Fruit fly (Drosophila melanogaster) whole organism, prepupa: ENCODE measurements around the gene Bsg.
A peak's percentile ranks its signal among the peaks of the same experiment; 100 is the strongest.

Experiments used
- Blimp-1 ChIP-seq: fragments of 200-800 bp; sonication (Bioruptor generic); optimal IDR thresholded peaks from 3 replicates; lab custom pipeline; 2017; ENCODE audit warnings: missing biosample characterization, missing genetic modification characterization, mild to moderate bottlenecking, moderate library complexity, missing genetic modification reagents
- CG11902 ChIP-seq: fragments of 200-800 bp; sonication (Bioruptor generic); optimal IDR thresholded peaks from 3 replicates; lab custom pipeline; 2016; ENCODE audit warnings: missing biosample characterization, missing genetic modification characterization
- CG3032 ChIP-seq: fragments of 200-800 bp; optimal IDR thresholded peaks from 2 replicates; lab custom pipeline; 2019; ENCODE audit warnings: missing biosample characterization, mild to moderate bottlenecking, missing genetic modification characterization, moderate library complexity
- CG32006 ChIP-seq: fragments of 200-800 bp; sonication (Bioruptor generic); optimal IDR thresholded peaks from 3 replicates; lab custom pipeline; 2017; ENCODE audit warnings: missing biosample characterization, mild to moderate bottlenecking, missing genetic modification characterization
- CG34406 ChIP-seq: fragments of 200-800 bp; sonication (Bioruptor generic); optimal IDR thresholded peaks from 3 replicates; lab custom pipeline; 2016; ENCODE audit warnings: missing biosample characterization, missing genetic modification characterization
- CG4318 ChIP-seq: fragments of 200-800 bp; sonication (Bioruptor generic); optimal IDR thresholded peaks from 3 replicates; lab custom pipeline; 2017; ENCODE audit warnings: missing biosample characterization, mild to moderate bottlenecking, missing genetic modification characterization
- CG6276 ChIP-seq: fragments of 200-800 bp; sonication (Bioruptor generic); optimal IDR thresholded peaks from 2 replicates; lab custom pipeline; 2017; ENCODE audit warnings: missing biosample characterization, mild to moderate bottlenecking, missing genetic modification characterization
- CG6792 ChIP-seq: fragments of 200-800 bp; sonication (Bioruptor generic); optimal IDR thresholded peaks from 3 replicates; lab custom pipeline; 2016; ENCODE audit warnings: missing biosample characterization, missing genetic modification characterization
- CG6808 ChIP-seq: fragments of 200-800 bp; sonication (Bioruptor generic); optimal IDR thresholded peaks from 3 replicates; lab custom pipeline; 2017; ENCODE audit warnings: missing biosample characterization, missing genetic modification characterization, mild to moderate bottlenecking, moderate library complexity, missing genetic modification reagents
- CG6854 ChIP-seq: fragments of 200-800 bp; sonication (Bioruptor generic); optimal IDR thresholded peaks from 2 replicates; lab custom pipeline; 2017; ENCODE audit warnings: missing biosample characterization, mild to moderate bottlenecking, missing genetic modification characterization
- CG7368 ChIP-seq: fragments of 200-800 bp; sonication (Bioruptor generic); optimal IDR thresholded peaks from 3 replicates; lab custom pipeline; 2016; ENCODE audit warnings: missing biosample characterization, missing genetic modification characterization
- CG8119 ChIP-seq: fragments of 200-800 bp; sonication (Bioruptor generic); IDR thresholded peaks from 3 replicates; pipeline ENCODE4 v1.3.6; 2022; ENCODE audit warnings: missing biosample characterization, missing genetic modification characterization
- CG8319 ChIP-seq: fragments of 200-800 bp; sonication (Bioruptor generic); optimal IDR thresholded peaks from 3 replicates; lab custom pipeline; 2016; ENCODE audit warnings: missing biosample characterization, missing genetic modification characterization
- CG8632 ChIP-seq: fragments of 200-800 bp; sonication (Bioruptor generic); optimal IDR thresholded peaks from 3 replicates; lab custom pipeline; 2016; ENCODE audit warnings: missing biosample characterization, missing genetic modification characterization
- Eip93F ChIP-seq: fragments of 200-800 bp; sonication (Bioruptor generic); optimal IDR thresholded peaks from 2 replicates; lab custom pipeline; 2016; ENCODE audit warnings: missing biosample characterization, mild to moderate bottlenecking, missing genetic modification characterization
- Ets96B ChIP-seq: fragments of 200-800 bp; optimal IDR thresholded peaks from 2 replicates; lab custom pipeline; 2019; ENCODE audit warnings: missing biosample characterization, mild to moderate bottlenecking, missing genetic modification characterization, moderate library complexity
- Hr38 ChIP-seq: sonication (Bioruptor generic); optimal IDR thresholded peaks from 2 replicates; lab custom pipeline; 2016; ENCODE audit warnings: missing biosample characterization, missing genetic modification characterization
- Lpt ChIP-seq: fragments of 200-800 bp; sonication (Bioruptor generic); optimal IDR thresholded peaks from 3 replicates; lab custom pipeline; 2016; ENCODE audit warnings: missing biosample characterization, missing genetic modification characterization
- OdsH ChIP-seq: fragments of 200-800 bp; sonication (Bioruptor generic); optimal IDR thresholded peaks from 3 replicates; lab custom pipeline; 2016; ENCODE audit warnings: missing biosample characterization, missing genetic modification characterization
- Smox ChIP-seq: fragments of 200-800 bp; sonication (Bioruptor generic); optimal IDR thresholded peaks from 3 replicates; lab custom pipeline; 2016; ENCODE audit warnings: missing biosample characterization, missing genetic modification characterization
- Sox102F ChIP-seq: fragments of 200-800 bp; sonication (Bioruptor generic); optimal IDR thresholded peaks from 2 replicates; lab custom pipeline; 2016; ENCODE audit warnings: missing biosample characterization, mild to moderate bottlenecking, missing genetic modification characterization
- Sox15 ChIP-seq: fragments of 200-800 bp; sonication (Bioruptor generic); optimal IDR thresholded peaks from 3 replicates; lab custom pipeline; 2016; ENCODE audit warnings: missing biosample characterization, missing genetic modification characterization
- achi ChIP-seq: fragments of 200-800 bp; sonication (Bioruptor generic); optimal IDR thresholded peaks from 3 replicates; lab custom pipeline; 2016; ENCODE audit warnings: missing biosample characterization, missing genetic modification characterization
- acj6 ChIP-seq: fragments of 200-800 bp; sonication (Bioruptor generic); optimal IDR thresholded peaks from 3 replicates; lab custom pipeline; 2016; ENCODE audit warnings: missing biosample characterization, missing genetic modification characterization
- dsx ChIP-seq: fragments of 200-800 bp; optimal IDR thresholded peaks from 3 replicates; lab custom pipeline; 2019; ENCODE audit warnings: missing biosample characterization, mild to moderate bottlenecking, missing genetic modification characterization, moderate library complexity; ENCODE audit not compliant: poor library complexity, severe bottlenecking
- eg ChIP-seq: fragments of 200-800 bp; sonication (Bioruptor generic); IDR thresholded peaks from 3 replicates; pipeline ENCODE4 v1.3.6; 2022; ENCODE audit warnings: missing biosample characterization, missing genetic modification characterization
- esn ChIP-seq: fragments of 200-800 bp; sonication (Bioruptor generic); optimal IDR thresholded peaks from 2 replicates; lab custom pipeline; 2016; ENCODE audit warnings: missing biosample characterization, mild to moderate bottlenecking, missing genetic modification characterization, moderate library complexity
- fd85E ChIP-seq: fragments of 200-800 bp; sonication (Bioruptor generic); optimal IDR thresholded peaks from 3 replicates; lab custom pipeline; 2016; ENCODE audit warnings: missing biosample characterization, missing genetic modification characterization
- fkh ChIP-seq: fragments of 200-800 bp; sonication (Bioruptor generic); optimal IDR thresholded peaks from 3 replicates; lab custom pipeline; 2017; ENCODE audit warnings: missing biosample characterization, mild to moderate bottlenecking, missing genetic modification characterization, moderate library complexity
- lz ChIP-seq: fragments of 200-800 bp; sonication (Bioruptor generic); optimal IDR thresholded peaks from 3 replicates; lab custom pipeline; 2016; ENCODE audit warnings: missing biosample characterization, missing genetic modification characterization
- spab ChIP-seq: fragments of 200-800 bp; sonication (Bioruptor generic); optimal IDR thresholded peaks from 2 replicates; lab custom pipeline; 2017; ENCODE audit warnings: missing biosample characterization, mild to moderate bottlenecking, missing genetic modification characterization, missing genetic modification reagents
- vri ChIP-seq: fragments of 200-800 bp; sonication (Bioruptor generic); optimal IDR thresholded peaks from 3 replicates; lab custom pipeline; 2016; ENCODE audit warnings: missing biosample characterization, mild to moderate bottlenecking, missing genetic modification characterization

Bsg gene

dm6 chr2L:8129996-8130641, 46.9 kb downstream of the Bsg start:
- TF ChIP-seq Lpt (GFP tag; lab: Kevin White, UChicago) (no peak), vri (GFP tag; lab: Kevin White, UChicago) (peak; percentile 5)

- no peak for TF ChIP-seq Blimp-1
- no peak for TF ChIP-seq CG34406 (GFP tag; lab: Kevin White, UChicago)
- TF ChIP-seq fkh, result no peak
- TF ChIP-seq CG6792 (GFP tag; lab: Kevin White, UChicago), result no peak
- no peak for TF ChIP-seq Hr38 (GFP tag; lab: Kevin White, UChicago)
- TF ChIP-seq Ets96B, result no peak
- no peak for TF ChIP-seq CG8632 (GFP tag; lab: Kevin White, UChicago)
- TF ChIP-seq spab, result no peak
- no peak for TF ChIP-seq eg (GFP tag; lab: Robert Waterston, UW)
- TF ChIP-seq CG32006 (GFP tag; lab: Kevin White, UChicago), result no peak
- TF ChIP-seq, all 60 proteins: peak for 0
Measured at dm6 chr2L:8130729-8131128, 47.5 kb downstream of the Bsg start.

dm6 chr2L:8133772-8134386, 50.7 kb downstream of the Bsg start:
- TF ChIP-seq Sox102F (no peak), spab (no peak), dsx (GFP tag; lab: Kevin White, UChicago) (no peak), acj6 (no peak), CG11902 (GFP tag; lab: Kevin White, UChicago) (no peak), CG6276 (no peak), CG8319 (GFP tag; lab: Kevin White, UChicago) (no peak), Sox15 (GFP tag; lab: Kevin White, UChicago) (no peak)

- TF ChIP-seq vri (GFP tag; lab: Kevin White, UChicago) (peak; percentile 12), Sox15 (GFP tag; lab: Kevin White, UChicago) (no peak), esn (no peak), eg (GFP tag; lab: Robert Waterston, UW) (no peak), CG6854 (GFP tag; lab: Kevin White, UChicago) (peak; percentile 77)
Measured at dm6 chr2L:8142760-8143159, 59.5 kb downstream of the Bsg start.

dm6 chr2L:8143947-8144346, 60.7 kb downstream of the Bsg start, which contains the start of gene CG42762:
TSS of gene CG42762 (minus strand) at chr2L:8144047.
- no peak for TF ChIP-seq Eip93F
- TF ChIP-seq Smox (GFP tag; lab: Kevin White, UChicago), result no peak
- TF ChIP-seq fd85E, result no peak
- no peak for TF ChIP-seq CG3032 (tag; lab: Kevin White, UChicago)
- TF ChIP-seq spab, result no peak
- TF ChIP-seq Ets96B, result no peak
- TF ChIP-seq OdsH, result no peak
- TF ChIP-seq CG4318 (GFP tag; lab: Kevin White, UChicago), result no peak
- TF ChIP-seq achi (GFP tag; lab: Kevin White, UChicago), result no peak
- no peak for TF ChIP-seq lz
- TF ChIP-seq CG8119 (GFP tag; lab: Robert Waterston, UW), result no peak
- no peak for TF ChIP-seq CG6808
- TF ChIP-seq CG7368 (GFP tag; lab: Kevin White, UChicago), result no peak
